Worm (Caenorhabditis elegans): ENCODE measurements around the gene F58G6.3.

DNA sequence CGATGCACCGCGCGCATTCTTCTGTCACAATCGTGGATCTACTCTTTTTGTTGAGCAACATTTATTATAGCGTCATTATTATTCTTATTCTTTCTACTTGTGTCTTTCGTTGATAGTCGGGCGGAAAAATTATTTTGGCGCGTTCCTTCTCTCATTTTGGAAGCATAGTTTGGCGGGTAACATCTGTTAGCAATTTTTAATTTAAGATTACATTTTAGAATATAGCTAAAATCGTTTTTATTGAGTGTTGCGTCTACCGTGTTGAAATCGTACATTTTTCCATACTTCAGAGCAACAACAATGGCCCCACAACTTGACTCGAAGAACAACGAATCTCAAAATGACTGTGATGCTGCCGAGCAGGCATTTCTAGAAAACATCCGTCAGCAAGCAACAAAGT is 37.3 kb downstream of the F58G6.3 start, which contains the start of gene sdz-36:
- TF ChIP-seq lsy-2 (tag; optimal IDR thresholded peaks at IDR 0.05) (no peak), unc-62 (GFP tag; optimal IDR thresholded peaks at IDR 0.05 in 1 of 2) (no peak), unc-62 (tag; optimal IDR thresholded peaks at IDR 0.05) (no peak), ztf-11 (tag; optimal IDR thresholded peaks at IDR 0.05) (no peak), fkh-10 (GFP tag; optimal IDR thresholded peaks at IDR 0.05) (no peak), lin-15B (tag; optimal IDR thresholded peaks at IDR 0.05) (no peak), egl-27 (tag; optimal IDR thresholded peaks at IDR 0.05) (no peak), unc-39 (tag; optimal IDR thresholded peaks at IDR 0.05) (no peak), lin-13 (GFP tag; optimal IDR thresholded peaks at IDR 0.05) (no peak), daf-12 (tag; optimal IDR thresholded peaks at IDR 0.05) (no peak), zip-11 (GFP tag; IDR thresholded peaks at IDR 0.05) (no peak), pha-4 (GFP tag; IDR thresholded peaks at IDR 0.05) (no peak), pha-4 (tag; optimal IDR thresholded peaks at IDR 0.05) (no peak), zfp-3 (GFP tag; conservative IDR thresholded peaks at IDR 0.05) (no peak)
